Fruit fly (Drosophila melanogaster): ENCODE data around the gene PolE1.

PolE1 gene

DNA sequence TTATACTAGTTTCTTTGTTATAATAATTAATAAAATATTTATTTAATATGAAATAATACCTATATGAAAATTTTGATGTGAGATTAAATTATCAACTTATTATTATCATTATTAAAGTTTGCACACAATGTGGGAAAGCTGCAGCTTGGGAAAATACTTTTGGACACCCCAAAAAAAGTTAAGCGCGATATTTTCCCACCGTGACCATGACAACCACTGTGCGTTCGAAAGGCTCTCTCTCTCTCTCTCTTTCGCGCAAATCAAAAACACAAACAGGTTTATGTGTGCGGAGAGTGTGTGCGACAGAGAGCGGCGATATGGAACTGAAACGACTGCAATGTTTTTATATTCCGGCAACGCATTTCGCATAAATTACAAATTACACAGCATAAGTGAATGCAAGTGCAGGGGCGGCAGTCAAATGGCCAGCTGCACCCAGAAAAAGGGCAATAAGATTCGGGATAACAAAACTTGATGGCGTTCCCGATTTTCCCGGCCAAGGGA is 983 bp upstream of the PolE1 start (continued):
- no peak for TF ChIP-seq Jarid2 (GFP tag; optimal IDR thresholded peaks at IDR 0.05)
- no peak for TF ChIP-seq scrt (GFP tag; optimal IDR thresholded peaks at IDR 0.05)
- TF ChIP-seq ranshi (GFP tag; IDR thresholded peaks at IDR 0.05), result peak; percentile 36; the same call in 1 of the 2 replicates
- TF ChIP-seq Mes4 (GFP tag; optimal IDR thresholded peaks at IDR 0.05), result no peak
- TF ChIP-seq Ptx1 (GFP tag; IDR thresholded peaks at IDR 0.05), result peak; percentile 64
- no peak for TF ChIP-seq ara (GFP tag; IDR thresholded peaks at IDR 0.05)
- TF ChIP-seq Bdp1 (GFP tag; optimal IDR thresholded peaks at IDR 0.05), result no peak
- no peak for TF ChIP-seq CG34224 (GFP tag; IDR thresholded peaks at IDR 0.05; ENCODE audit: partially characterized antibody)
- no peak for TF ChIP-seq CG17612 (GFP tag; IDR thresholded peaks at IDR 0.05)
- TF ChIP-seq dati (GFP tag; IDR thresholded peaks at IDR 0.05), result no peak
- TF ChIP-seq CG4707 (GFP tag; optimal IDR thresholded peaks at IDR 0.05), result peak; percentile 98
- no peak for TF ChIP-seq MESR4 (GFP tag; optimal IDR thresholded peaks at IDR 0.05)
- TF ChIP-seq jigr1 (GFP tag; IDR thresholded peaks at IDR 0.05), result no peak
- TF ChIP-seq CG10267 (tag; optimal IDR thresholded peaks at IDR 0.05), result peak; percentile 51
- TF ChIP-seq Hr3 (GFP tag; optimal IDR thresholded peaks at IDR 0.05), result peak; percentile 36
- no peak for TF ChIP-seq amos (GFP tag; IDR thresholded peaks at IDR 0.05; ENCODE audit: partially characterized antibody)
- no peak for TF ChIP-seq CG32767 (GFP tag; IDR thresholded peaks at IDR 0.05)
- peak; percentile 47 for TF ChIP-seq BtbVII (GFP tag; optimal IDR thresholded peaks at IDR 0.05)
- no peak for TF ChIP-seq CG2875 (GFP tag; optimal IDR thresholded peaks at IDR 0.05)
- no peak for TF ChIP-seq unc-4 (GFP tag; IDR thresholded peaks at IDR 0.05; ENCODE audit: partially characterized antibody)
- no peak for TF ChIP-seq CG12299 (tag; optimal IDR thresholded peaks at IDR 0.05)
- TF ChIP-seq CG7963 (GFP tag; IDR thresholded peaks at IDR 0.05; ENCODE audit: partially characterized antibody), result 0 out of 3 replicates have a peak, but pooled peaks have one; percentile 14
- no peak for TF ChIP-seq pfk (GFP tag; optimal IDR thresholded peaks at IDR 0.05)
- TF ChIP-seq D19B (GFP tag; optimal IDR thresholded peaks at IDR 0.05), result peak; percentile 20
- peak; percentile 34 for TF ChIP-seq CG17385 (GFP tag; optimal IDR thresholded peaks at IDR 0.05)
- no peak for TF ChIP-seq dimm (GFP tag; IDR thresholded peaks at IDR 0.05)
- no peak for TF ChIP-seq kah (GFP tag; optimal IDR thresholded peaks at IDR 0.05)
- no peak for TF ChIP-seq Atf-2 (GFP tag; optimal IDR thresholded peaks at IDR 0.05)
- TF ChIP-seq pros (GFP tag; optimal IDR thresholded peaks at IDR 0.05), result no peak
- peak; percentile 12 for TF ChIP-seq CG15601 (tag; optimal IDR thresholded peaks at IDR 0.05)
- TF ChIP-seq Hr51 (GFP tag; optimal IDR thresholded peaks at IDR 0.05), result peak in 1 of 2 experiments; percentile 60
- TF ChIP-seq CG5180 (GFP tag; optimal IDR thresholded peaks at IDR 0.05), result peak; percentile 11
- TF ChIP-seq CG18011 (GFP tag; optimal IDR thresholded peaks at IDR 0.05), result no peak
- peak; percentile 64; the same call in 2 of the 3 replicates for TF ChIP-seq CG11456 (GFP tag; IDR thresholded peaks at IDR 0.05)
- peak; percentile 36 for TF ChIP-seq Antp (GFP tag; optimal IDR thresholded peaks at IDR 0.05)
- no peak for TF ChIP-seq CG11696 (GFP tag; IDR thresholded peaks at IDR 0.05)
- peak; percentile 27; the same call in 1 of the 3 replicates for TF ChIP-seq Dbx (GFP tag; IDR thresholded peaks at IDR 0.05)
- TF ChIP-seq chn (GFP tag; optimal IDR thresholded peaks at IDR 0.05), result no peak
- peak; percentile 45; the same call in 1 of the 3 replicates for TF ChIP-seq CG7357 (GFP tag; IDR thresholded peaks at IDR 0.05)
- TF ChIP-seq CG14710 (tag; optimal IDR thresholded peaks at IDR 0.05), result peak; percentile 63
- no peak for TF ChIP-seq CG7745 (tag; optimal IDR thresholded peaks at IDR 0.05)
- no peak for TF ChIP-seq crc (GFP tag; optimal IDR thresholded peaks at IDR 0.05)
- TF ChIP-seq CG8765 (GFP tag; IDR thresholded peaks at IDR 0.05), result no peak
- no peak for TF ChIP-seq CG4730 (GFP tag; IDR thresholded peaks at IDR 0.05)
- TF ChIP-seq CTCF (GFP tag; optimal IDR thresholded peaks at IDR 0.05), result no peak
- TF ChIP-seq mirr (GFP tag; optimal IDR thresholded peaks at IDR 0.05), result no peak
- TF ChIP-seq CG18764 (GFP tag; optimal IDR thresholded peaks at IDR 0.05), result no peak
- peak; percentile 20 for TF ChIP-seq CG9817 (tag; optimal IDR thresholded peaks at IDR 0.05)
- TF ChIP-seq kni (GFP tag; optimal IDR thresholded peaks at IDR 0.05), result peak; percentile 81
- no peak for TF ChIP-seq Bteb2 (GFP tag; optimal IDR thresholded peaks at IDR 0.05)
- no peak for TF ChIP-seq CG16863 (GFP tag; optimal IDR thresholded peaks at IDR 0.05)
